Fruit fly (Drosophila melanogaster) whole organism, wandering third instar larva: ENCODE results near the gene CG33784.

Source experiments
- Abd-B ChIP-seq: fragments of >200 bp; optimal IDR thresholded peaks from 2 replicates; lab custom pipeline; 2017; ENCODE audit warnings: missing biosample characterization, missing genetic modification characterization
- Dfd ChIP-seq: fragments of >200 bp; optimal IDR thresholded peaks from 2 replicates; lab custom pipeline; 2017; ENCODE audit warnings: missing biosample characterization, missing genetic modification characterization
- Dif ChIP-seq: fragments of 200-275, 200-300 bp; sonication (Bioruptor generic); optimal IDR thresholded peaks from 2 replicates; lab custom pipeline; 2018; ENCODE audit warnings: missing biosample characterization, missing genetic modification characterization; ENCODE audit not compliant: partially characterized antibody
- GATAd ChIP-seq: sonication (Bioruptor generic); optimal IDR thresholded peaks from 2 replicates; lab custom pipeline; 2016; ENCODE audit warnings: missing biosample characterization, missing genetic modification characterization
- Hr78 ChIP-seq: fragments of >200 bp; optimal IDR thresholded peaks from 2 replicates; lab custom pipeline; 2017; ENCODE audit warnings: missing biosample characterization, missing genetic modification characterization
- Hr83 ChIP-seq: fragments of 200-300 bp; sonication (Bioruptor generic); optimal IDR thresholded peaks from 2 replicates; lab custom pipeline; 2016; ENCODE audit warnings: missing biosample characterization, mild to moderate bottlenecking, missing genetic modification characterization, moderate library complexity; ENCODE audit not compliant: poor library complexity, severe bottlenecking
- Myc ChIP-seq: fragments of >200 bp; optimal IDR thresholded peaks from 2 replicates; lab custom pipeline; 2017
- N ChIP-seq: fragments of >200 bp; optimal IDR thresholded peaks from 2 replicates; lab custom pipeline; 2018; ENCODE audit warnings: missing biosample characterization, missing external identifiers, missing genetic modification characterization
- OdsH ChIP-seq: fragments of 200-800 bp; sonication (Bioruptor generic); optimal IDR thresholded peaks from 2 replicates; lab custom pipeline; 2016; ENCODE audit warnings: missing biosample characterization, mild to moderate bottlenecking, missing genetic modification characterization
- pan ChIP-seq: fragments of >200 bp; optimal IDR thresholded peaks from 2 replicates; lab custom pipeline; 2017
- woc ChIP-seq: sonication (Bioruptor generic); optimal IDR thresholded peaks from 2 replicates; lab custom pipeline; 2016; ENCODE audit warnings: missing biosample characterization, mild to moderate bottlenecking, missing genetic modification characterization

DNA sequence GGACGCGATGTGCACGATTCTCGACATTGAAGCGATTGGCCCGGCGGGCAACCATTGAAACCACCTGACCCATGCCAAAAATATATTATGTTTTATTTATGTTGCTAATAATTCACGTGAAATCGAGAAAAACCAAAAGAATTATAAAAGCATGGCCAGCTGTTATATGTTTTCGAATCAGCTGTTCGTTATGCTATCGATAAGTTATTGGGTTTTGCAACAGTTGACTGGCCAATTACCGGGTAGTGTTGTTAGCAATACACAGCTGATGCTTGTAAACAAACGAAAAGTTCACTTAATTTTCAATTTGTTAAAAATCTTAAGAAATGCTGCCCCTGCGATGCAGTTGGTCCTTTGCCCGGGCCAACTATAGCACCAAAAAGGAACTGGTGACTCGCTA lies 22.4 kb upstream of the CG33784 start, which contains the start of the genes CG11722 and mtTFB2:
- TF ChIP-seq OdsH (GFP tag; lab: Kevin White, UChicago) (no peak), Dif (GFP tag; lab: Kevin White, UChicago) (no peak), N (GFP tag; lab: Kevin White, UChicago) (no peak), Hr78 (GFP tag; lab: Kevin White, UChicago) (no peak), GATAd (no peak), Hr83 (GFP tag; lab: Kevin White, UChicago) (no peak), woc (GFP tag; lab: Kevin White, UChicago) (no peak), Myc (no peak), Abd-B (no peak), pan (no peak), Dfd (GFP tag; lab: Kevin White, UChicago) (no peak)
